Fruit fly (Drosophila melanogaster) whole organism, embryonic: ENCODE results near the gene CG6006.
A peak's percentile ranks its signal among the peaks of the same experiment; 100 is the strongest.

Experiments
- Adf1 ChIP-seq: fragments of 200-800 bp; sonication (Bioruptor generic); IDR thresholded peaks from 2 replicates; pipeline ENCODE4 v1.3.6; 2022; ENCODE audit warnings: missing biosample characterization, missing genetic modification characterization
- CG10565 ChIP-seq: fragments of 200-800 bp; sonication (Bioruptor generic); optimal IDR thresholded peaks from 3 replicates; lab custom pipeline; 2016; ENCODE audit warnings: missing biosample characterization, mild to moderate bottlenecking, missing genetic modification characterization
- CG11247 ChIP-seq: fragments of 200-800 bp; sonication (Bioruptor generic); IDR thresholded peaks from 2 replicates; pipeline ENCODE4 v1.3.6; 2022; ENCODE audit warnings: missing biosample characterization, missing genetic modification characterization
- CG11504 ChIP-seq: fragments of 200-800 bp; sonication (Bioruptor generic); optimal IDR thresholded peaks from 3 replicates; lab custom pipeline; 2019; ENCODE audit warnings: missing biosample characterization, mild to moderate bottlenecking, missing genetic modification characterization, moderate library complexity
- CG11696 ChIP-seq: fragments of 200-800 bp; sonication (Bioruptor generic); IDR thresholded peaks from 2 replicates; pipeline ENCODE4 v1.3.6; 2022; ENCODE audit warnings: missing biosample characterization, missing genetic modification characterization
- CG12071 ChIP-seq: fragments of 200-800 bp; sonication (Bioruptor generic); optimal IDR thresholded peaks from 3 replicates; lab custom pipeline; 2018; ENCODE audit warnings: missing biosample characterization, mild to moderate bottlenecking, missing genetic modification characterization
- CG12391 ChIP-seq: fragments of 200-800 bp; sonication (Bioruptor generic); optimal IDR thresholded peaks from 3 replicates; lab custom pipeline; 2018; ENCODE audit warnings: missing biosample characterization, mild to moderate bottlenecking, missing genetic modification characterization, moderate library complexity
- CG13296 ChIP-seq: fragments of 200-800 bp; sonication (Bioruptor generic); optimal IDR thresholded peaks from 3 replicates; lab custom pipeline; 2018; ENCODE audit warnings: missing biosample characterization, mild to moderate bottlenecking, missing genetic modification characterization
- CG14860 ChIP-seq: fragments of 200-800 bp; sonication (Bioruptor generic); IDR thresholded peaks from 3 replicates; pipeline ENCODE4 v1.3.6; 2022; ENCODE audit warnings: missing biosample characterization, missing genetic modification characterization; ENCODE audit not compliant: partially characterized antibody
- CG15073 ChIP-seq: fragments of 200-800 bp; sonication (Bioruptor generic); optimal IDR thresholded peaks from 2 replicates; lab custom pipeline; 2016; ENCODE audit warnings: missing biosample characterization, missing genetic modification characterization
- CG17361 ChIP-seq: fragments of 200-800 bp; sonication (Bioruptor generic); IDR thresholded peaks from 3 replicates; pipeline ENCODE4 v1.3.6; 2022; ENCODE audit warnings: missing biosample characterization, missing genetic modification characterization
- CG18764 ChIP-seq: fragments of 200-800 bp; sonication (Bioruptor generic); optimal IDR thresholded peaks from 3 replicates; lab custom pipeline; 2016; ENCODE audit warnings: missing biosample characterization, missing genetic modification characterization
- CG30020 ChIP-seq: fragments of 200-800 bp; optimal IDR thresholded peaks from 2 replicates; lab custom pipeline; 2019; ENCODE audit warnings: missing biosample characterization, mild to moderate bottlenecking, missing genetic modification characterization, moderate library complexity
- CG31224 ChIP-seq: fragments of 200-800 bp; sonication (Bioruptor generic); IDR thresholded peaks from 2 replicates; pipeline ENCODE4 v1.3.6; 2022; ENCODE audit warnings: missing biosample characterization, missing genetic modification characterization
- CG31441 ChIP-seq: fragments of 200-800 bp; sonication (Bioruptor generic); IDR thresholded peaks from 2 replicates; pipeline ENCODE4 v1.3.6; 2022; ENCODE audit warnings: missing biosample characterization, missing genetic modification characterization
- CG33557 ChIP-seq: fragments of 200-800 bp; sonication (Bioruptor generic); optimal IDR thresholded peaks from 2 replicates; lab custom pipeline; 2019; ENCODE audit warnings: missing biosample characterization, mild to moderate bottlenecking, missing genetic modification characterization, moderate library complexity
- CG4360 ChIP-seq: fragments of 200-800 bp; sonication (Bioruptor generic); IDR thresholded peaks from 2 replicates; pipeline ENCODE4 v1.3.6; 2022; ENCODE audit warnings: missing biosample characterization, missing genetic modification characterization
- CG4404 ChIP-seq: fragments of 200-800 bp; sonication (Bioruptor generic); IDR thresholded peaks from 2 replicates; pipeline ENCODE4 v1.3.6; 2022; ENCODE audit warnings: missing biosample characterization, missing genetic modification characterization
- CG6791 ChIP-seq: fragments of 200-800 bp; sonication (Bioruptor generic); IDR thresholded peaks from 3 replicates; pipeline ENCODE4 v1.3.6; 2022; ENCODE audit warnings: missing biosample characterization, missing genetic modification characterization; ENCODE audit not compliant: partially characterized antibody
- CG7556 ChIP-seq: fragments of 200-800 bp; sonication (Bioruptor generic); optimal IDR thresholded peaks from 2 replicates; lab custom pipeline; 2017; ENCODE audit warnings: missing biosample characterization, mild to moderate bottlenecking, missing genetic modification characterization
- CG7839 ChIP-seq: fragments of 200-800 bp; sonication (Bioruptor generic); optimal IDR thresholded peaks from 3 replicates; lab custom pipeline; 2018; ENCODE audit warnings: missing biosample characterization, mild to moderate bottlenecking, missing genetic modification characterization, moderate library complexity
- CoRest ChIP-seq: fragments of 200-800 bp; sonication (Bioruptor generic); optimal IDR thresholded peaks from 3 replicates; lab custom pipeline; 2018; ENCODE audit warnings: missing biosample characterization, mild to moderate bottlenecking, missing genetic modification characterization, moderate library complexity
- Deaf1 ChIP-seq: fragments of 200-800 bp; optimal IDR thresholded peaks from 3 replicates; lab custom pipeline; 2019; ENCODE audit warnings: missing biosample characterization, mild to moderate bottlenecking, missing genetic modification characterization, moderate library complexity
- Dfd ChIP-seq, 2 experiments: fragments of >200 bp; optimal IDR thresholded peaks; 2 replicates each; lab custom pipeline; 2017; ENCODE audit warnings: missing biosample characterization in 2 of 2, missing genetic modification characterization in 2 of 2
- Dip3 ChIP-seq: fragments of 200-800 bp; sonication (Bioruptor generic); optimal IDR thresholded peaks from 3 replicates; lab custom pipeline; 2016; ENCODE audit warnings: missing biosample characterization, missing genetic modification characterization
- E2f2 ChIP-seq: fragments of 200-800 bp; sonication (Bioruptor generic); IDR thresholded peaks from 2 replicates; pipeline ENCODE4 v1.3.6; 2022; ENCODE audit warnings: missing biosample characterization, missing genetic modification characterization
- Hr3 ChIP-seq: fragments of 200-800 bp; sonication (Bioruptor generic); optimal IDR thresholded peaks from 3 replicates; lab custom pipeline; 2016; ENCODE audit warnings: missing biosample characterization, missing genetic modification characterization
- Med ChIP-seq: fragments of 200-800 bp; sonication (Bioruptor generic); peaks from one replicate; lab custom pipeline; 2016; ENCODE audit warnings: missing biosample characterization, missing genetic modification characterization, mild to moderate bottlenecking, inconsistent platforms, moderate library complexity
- Nf-YB ChIP-seq: fragments of 200-800 bp; sonication (Bioruptor generic); optimal IDR thresholded peaks from 3 replicates; lab custom pipeline; 2019; ENCODE audit warnings: missing biosample characterization, mild to moderate bottlenecking, missing genetic modification characterization, moderate library complexity
- Oli ChIP-seq: fragments of 200-800 bp; sonication (Bioruptor generic); optimal IDR thresholded peaks from 2 replicates; lab custom pipeline; 2018; ENCODE audit warnings: missing biosample characterization, mild to moderate bottlenecking, missing genetic modification characterization, moderate library complexity
- Sox100B ChIP-seq: fragments of 200-800 bp; sonication (Bioruptor generic); optimal IDR thresholded peaks from 3 replicates; lab custom pipeline; 2018; ENCODE audit warnings: missing biosample characterization, mild to moderate bottlenecking, missing genetic modification characterization
- Ssrp ChIP-seq: fragments of 200-800 bp; sonication (Bioruptor generic); optimal IDR thresholded peaks from 2 replicates; lab custom pipeline; 2018; ENCODE audit warnings: missing biosample characterization, mild to moderate bottlenecking, missing genetic modification characterization, moderate library complexity
- Usf ChIP-seq: fragments of 200-800 bp; sonication (Bioruptor generic); optimal IDR thresholded peaks from 2 replicates; lab custom pipeline; 2017; ENCODE audit warnings: missing genotype, missing biosample characterization, missing genetic modification characterization
- ab ChIP-seq: fragments of 200-800 bp; sonication (Bioruptor generic); optimal IDR thresholded peaks from 2 replicates; lab custom pipeline; 2016; ENCODE audit warnings: missing biosample characterization, missing genetic modification characterization
- abd-A ChIP-seq: fragments of 200-800 bp; sonication (Bioruptor generic); optimal IDR thresholded peaks from 3 replicates; lab custom pipeline; 2019; ENCODE audit warnings: missing biosample characterization, mild to moderate bottlenecking, missing genetic modification characterization, moderate library complexity
- bowl ChIP-seq: fragments of 200-800 bp; sonication (Bioruptor generic); IDR thresholded peaks from 2 replicates; pipeline ENCODE4 v1.3.6; 2022; ENCODE audit warnings: missing biosample characterization, missing genetic modification characterization
- cad ChIP-seq: fragments of >200 bp; optimal IDR thresholded peaks from 2 replicates; lab custom pipeline; 2017; ENCODE audit warnings: missing biosample characterization, missing genetic modification characterization
- cg ChIP-seq: fragments of 200-800 bp; sonication (Bioruptor generic); optimal IDR thresholded peaks from 3 replicates; lab custom pipeline; 2019; ENCODE audit warnings: missing biosample characterization, mild to moderate bottlenecking, missing genetic modification characterization, moderate library complexity
- crol ChIP-seq: fragments of 200-800 bp; sonication (Bioruptor generic); IDR thresholded peaks from 2 replicates; pipeline ENCODE4 v1.3.6; 2022; ENCODE audit warnings: missing biosample characterization, missing genetic modification characterization
- dmrt99B ChIP-seq: fragments of 200-800 bp; sonication (Bioruptor generic); optimal IDR thresholded peaks from 2 replicates; lab custom pipeline; 2018; ENCODE audit warnings: missing biosample characterization, mild to moderate bottlenecking, missing genetic modification characterization, moderate library complexity
- gem ChIP-seq: fragments of 200-800 bp; sonication (Bioruptor generic); optimal IDR thresholded peaks from 2 replicates; lab custom pipeline; 2019; ENCODE audit warnings: missing biosample characterization, mild to moderate bottlenecking, missing genetic modification characterization, moderate library complexity
- grau ChIP-seq: fragments of 200-800 bp; optimal IDR thresholded peaks from 3 replicates; lab custom pipeline; 2019; ENCODE audit warnings: missing biosample characterization, mild to moderate bottlenecking, missing genetic modification characterization, moderate library complexity
- mam ChIP-seq: fragments of 200-800 bp; sonication (Bioruptor generic); optimal IDR thresholded peaks from 3 replicates; lab custom pipeline; 2016; ENCODE audit warnings: missing biosample characterization, missing genetic modification characterization
- phol ChIP-seq: fragments of 200-800 bp; sonication (Bioruptor generic); optimal IDR thresholded peaks from 3 replicates; lab custom pipeline; 2018; ENCODE audit warnings: missing biosample characterization, mild to moderate bottlenecking, missing genetic modification characterization, moderate library complexity
- rib ChIP-seq: fragments of 200-800 bp; sonication (Bioruptor generic); IDR thresholded peaks from 2 replicates; pipeline ENCODE4 v1.3.6; 2022; ENCODE audit warnings: missing biosample characterization, missing genetic modification characterization
- tna ChIP-seq: fragments of 200-800 bp; sonication (Bioruptor generic); IDR thresholded peaks from 2 replicates; pipeline ENCODE4 v1.3.6; 2022; ENCODE audit warnings: missing biosample characterization, missing genetic modification characterization; ENCODE audit not compliant: partially characterized antibody
- wek ChIP-seq: fragments of 200-800 bp; sonication (Bioruptor generic); optimal IDR thresholded peaks from 3 replicates; lab custom pipeline; 2018; ENCODE audit warnings: missing biosample characterization, mild to moderate bottlenecking, missing genetic modification characterization, moderate library complexity

The CG6006 gene

DNA sequence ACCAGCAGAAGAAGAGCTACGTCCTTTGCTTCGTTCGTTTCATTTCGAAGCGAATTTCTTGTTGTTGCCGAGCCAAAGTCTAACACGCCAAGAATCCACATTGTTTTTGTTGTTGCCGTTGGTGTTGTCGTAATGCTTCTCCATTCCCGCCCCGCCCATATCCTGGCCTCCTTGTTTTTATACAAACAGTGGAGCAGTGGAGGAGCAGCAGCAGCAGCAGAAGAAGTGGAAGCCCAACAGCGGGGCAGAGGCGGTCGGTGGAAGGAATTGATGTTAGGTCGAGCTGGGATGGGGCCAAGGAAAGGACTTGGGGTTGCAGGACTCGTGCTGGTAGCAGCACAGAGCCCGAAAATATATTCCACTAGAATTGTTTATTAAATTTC, 60.5 kb downstream of the CG6006 start (continued):
- TF ChIP-seq CG31224 (GFP tag; lab: Robert Waterston, UW) (no peak), wek (no peak), tna (GFP tag; lab: Robert Waterston, UW) (0 out of 2 replicates have a peak, but pooled peaks have one; percentile 18), CG11247 (GFP tag; lab: Robert Waterston, UW) (no peak), CG13296 (GFP tag; lab: Kevin White, UChicago) (no peak), CG12071 (GFP tag; lab: Kevin White, UChicago) (peak; percentile 17), CG4360 (GFP tag; lab: Robert Waterston, UW) (peak; percentile 49; the same call in 1 of the 2 replicates), CG14860 (GFP tag; lab: Robert Waterston, UW) (no peak), ab (no peak), CG30020 (tag; lab: Kevin White, UChicago) (no peak), Adf1 (GFP tag; lab: Robert Waterston, UW) (peak; percentile 75), CG4404 (no peak), Dip3 (GFP tag; lab: Kevin White, UChicago) (no peak), Dfd (GFP tag; optimal IDR thresholded peaks at IDR 0.05; lab: Kevin White, UChicago) (no peak), Med (GFP tag; lab: Kevin White, UChicago) (peak; percentile 62), abd-A (tag; lab: Kevin White, UChicago) (peak; percentile 90), crol (GFP tag; lab: Robert Waterston, UW) (peak; percentile 71)
- TF ChIP-seq, all 482 proteins: peak for 14

DNA sequence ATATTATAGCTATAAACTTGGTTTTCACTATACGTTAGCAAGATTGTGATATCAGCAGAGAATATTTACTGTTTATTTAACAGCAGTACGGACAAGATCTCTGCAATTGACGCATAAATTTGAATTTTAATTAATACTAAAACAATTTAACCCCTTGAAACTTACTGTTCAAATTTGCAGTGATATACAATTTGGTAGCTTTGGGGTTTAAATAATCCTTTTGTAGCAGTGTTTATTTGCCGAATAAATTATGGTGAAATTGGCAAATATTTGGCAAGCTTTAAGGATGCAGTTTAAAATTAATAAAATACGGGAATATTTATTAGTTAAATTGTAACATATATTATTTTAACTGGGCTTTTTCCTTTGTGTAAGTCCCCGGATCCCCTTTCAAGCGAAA, 62.6 kb downstream of the CG6006 start:
- TF ChIP-seq CG7839 (tag; lab: Kevin White, UChicago) (peak; percentile 2), Nf-YB (GFP tag; lab: Kevin White, UChicago) (no peak), cg (GFP tag; lab: Kevin White, UChicago) (no peak), CG6791 (no peak), grau (tag; lab: Kevin White, UChicago) (no peak), CG31441 (0 out of 2 replicates have a peak, but pooled peaks have one; percentile 16), CG33557 (no peak), CG18764 (GFP tag; lab: Kevin White, UChicago) (no peak), Sox100B (GFP tag; lab: Kevin White, UChicago) (peak; percentile 8), Usf (GFP tag; lab: Kevin White, UChicago) (no peak), phol (tag; lab: Kevin White, UChicago) (no peak), rib (no peak), CoRest (no peak), Ssrp (peak; percentile 10), CG11504 (tag; lab: Kevin White, UChicago) (peak; percentile 7), Deaf1 (tag; lab: Kevin White, UChicago) (no peak), E2f2 (no peak), gem (tag; lab: Kevin White, UChicago) (peak; percentile 18), CG17361 (GFP tag; lab: Robert Waterston, UW) (0 out of 3 replicates have a peak, but pooled peaks have one; percentile 20), cad (GFP tag; lab: Kevin White, UChicago) (no peak), CG10565 (GFP tag; lab: Kevin White, UChicago) (no peak), Oli (tag; lab: Kevin White, UChicago) (peak; percentile 6), Hr3 (no peak), CG15073 (no peak), CG11696 (no peak), dmrt99B (tag; lab: Kevin White, UChicago) (peak; percentile 16), CG12391 (tag; lab: Kevin White, UChicago) (peak; percentile 7), mam (no peak), bowl (no peak), CG7556 (GFP tag; lab: Kevin White, UChicago) (peak; percentile 0)
